Fruit fly (Drosophila melanogaster) ovary, adult (tissue): Measurements from ENCODE around the gene ninaE.

ENCODE experiments used
- CG17801 ChIP-seq: fragments of 200-800 bp; optimal IDR thresholded peaks from 2 replicates; lab custom pipeline; 2019; ENCODE audit warnings: missing biosample characterization, mild to moderate bottlenecking, missing genetic modification characterization, moderate library complexity; ENCODE audit not compliant: partially characterized antibody

The ninaE gene

DNA sequence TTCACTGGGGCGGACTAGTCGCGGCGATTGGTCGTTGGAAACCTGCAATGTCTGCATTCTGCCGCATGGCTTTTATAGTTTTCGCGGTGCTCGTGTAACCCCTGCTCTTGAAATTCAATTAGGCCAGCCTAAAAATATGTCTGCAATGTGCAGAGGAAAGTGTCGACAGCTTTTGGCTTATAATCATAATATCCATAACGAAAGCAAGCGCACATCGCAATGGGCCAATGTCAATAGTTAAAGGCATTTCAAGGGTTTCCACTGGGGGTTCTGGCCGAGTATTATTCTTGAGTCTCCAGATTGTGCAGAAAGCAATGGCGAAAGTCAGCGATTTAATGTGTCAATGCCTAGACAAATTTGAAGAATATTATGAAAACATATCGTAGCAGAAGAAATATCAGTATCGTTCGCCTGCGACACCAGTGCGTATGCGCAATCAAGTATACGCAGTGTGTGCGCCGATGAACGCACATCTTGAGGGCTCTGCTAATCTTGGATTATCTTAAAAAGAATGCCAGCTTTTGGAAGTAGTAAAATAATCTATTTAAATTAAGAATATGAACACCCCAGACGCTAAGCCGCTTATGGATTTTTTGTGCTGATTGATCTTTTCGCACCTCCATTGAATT is at the start of gene ninaE:
ninaE (minus strand) TSS at position 51 of the 629 bp plus-strand sequence.
- no peak for TF ChIP-seq CG17801 (GFP tag; lab: Kevin White, UChicago)

DNA sequence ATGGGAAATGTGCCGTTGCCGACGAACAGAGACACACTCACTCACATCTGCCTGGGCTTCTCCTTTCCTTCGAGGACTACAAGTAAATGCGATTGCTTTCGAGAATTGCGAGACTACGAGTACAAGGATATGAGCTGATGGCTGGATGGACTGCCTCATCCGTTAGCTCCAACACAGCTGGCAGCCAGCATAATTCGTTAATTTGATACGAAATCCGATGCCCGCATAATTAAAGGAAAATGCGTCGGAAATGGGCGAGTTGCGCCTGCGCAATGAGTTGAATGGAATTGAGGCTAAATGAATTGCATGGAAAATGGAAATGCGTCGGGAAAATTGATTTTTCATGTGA is 47.7 kb upstream of the ninaE start:
- no peak for TF ChIP-seq CG17801 (GFP tag; lab: Kevin White, UChicago)

dm6 chr3R:19934840-19935776 is 47.1 kb upstream of the ninaE start, which contains the start of gene mira:
Gene mira, minus strand, starts transcription at chr3R:19935120.
- no peak for TF ChIP-seq CG17801 (GFP tag; lab: Kevin White, UChicago)

- TF ChIP-seq CG17801 (GFP tag; lab: Kevin White, UChicago): no peak
These were observed 44.2 kb upstream of the ninaE start for dm6 chr3R:19932169-19932568.

dm6 chr3R:19930913-19931706 is 43.1 kb upstream of the ninaE start:
- no peak for TF ChIP-seq CG17801 (GFP tag; lab: Kevin White, UChicago)

DNA sequence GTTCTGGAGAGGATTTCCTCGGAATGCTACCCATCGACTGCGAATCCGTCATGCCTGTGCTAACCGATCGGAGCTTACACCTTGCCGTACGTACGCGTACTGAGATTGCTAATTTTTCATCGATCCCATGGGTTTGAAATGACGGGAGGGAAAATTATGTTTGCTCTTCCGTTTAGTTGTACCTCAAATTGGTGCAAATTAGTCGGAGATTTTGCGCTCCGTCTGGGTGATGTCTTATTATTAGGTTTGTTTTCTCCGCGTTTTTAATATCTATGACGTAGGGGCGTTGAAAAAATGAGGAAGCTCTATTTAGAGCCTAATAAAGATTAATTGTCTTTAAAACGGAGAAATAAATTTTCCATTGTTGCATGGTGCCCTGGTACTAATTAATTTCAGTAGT is 40.5 kb upstream of the ninaE start, which contains the start of gene CG4459:
CG4459 (minus strand) TSS at position 101 of the 400 bp plus-strand sequence.
- no peak for TF ChIP-seq CG17801 (GFP tag; lab: Kevin White, UChicago)

DNA sequence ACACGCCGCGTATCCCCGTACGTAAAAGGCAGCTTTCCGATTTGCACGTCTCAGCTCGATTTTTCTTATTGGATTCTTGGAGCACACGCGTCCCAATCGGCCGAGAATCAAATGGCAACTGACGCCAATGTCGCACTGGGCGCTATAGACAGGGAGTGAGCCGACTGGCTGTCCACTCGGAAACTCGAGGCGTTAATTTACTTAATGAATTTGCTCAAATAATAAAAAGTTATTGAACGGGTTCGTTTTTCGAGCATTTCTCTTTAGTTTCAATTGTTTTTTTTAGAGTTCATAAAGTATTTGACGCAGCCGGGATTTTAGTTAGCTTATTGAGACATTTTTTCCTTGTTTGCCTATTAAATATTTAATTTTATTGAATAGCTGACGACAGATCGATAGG is 37.3 kb upstream of the ninaE start, which contains the start of gene CG4462:
CG4462 (minus strand) TSS at position 101 of the 400 bp plus-strand sequence.
- no peak for TF ChIP-seq CG17801 (GFP tag; lab: Kevin White, UChicago)

DNA sequence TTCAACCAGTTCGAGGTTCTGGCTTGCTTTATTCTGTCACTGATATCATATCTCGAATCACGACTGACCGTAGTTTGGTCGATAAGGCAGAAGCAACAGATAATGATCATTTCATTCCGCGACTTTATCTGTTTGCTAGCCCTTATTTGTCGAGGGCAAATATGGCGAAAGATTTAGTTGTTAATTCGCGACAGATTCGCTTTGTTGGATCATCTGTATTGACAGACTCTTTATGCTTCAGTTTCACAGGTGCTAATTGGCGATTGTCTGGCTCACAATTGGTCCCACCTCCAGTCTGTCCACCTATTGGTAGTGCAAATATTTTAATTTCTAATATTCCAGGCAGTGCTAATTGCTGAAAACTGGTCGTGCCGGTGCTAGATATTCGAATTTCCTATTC is 36.3 kb upstream of the ninaE start:
- TF ChIP-seq CG17801 (GFP tag; lab: Kevin White, UChicago): peak; percentile 4

- no peak for TF ChIP-seq CG17801 (GFP tag; lab: Kevin White, UChicago)
These were observed 30.2 kb upstream of the ninaE start, which contains the start of gene CG4770 for dm6 chr3R:19918207-19918606. Gene CG4770, plus strand, starts transcription at chr3R:19918507.

DNA sequence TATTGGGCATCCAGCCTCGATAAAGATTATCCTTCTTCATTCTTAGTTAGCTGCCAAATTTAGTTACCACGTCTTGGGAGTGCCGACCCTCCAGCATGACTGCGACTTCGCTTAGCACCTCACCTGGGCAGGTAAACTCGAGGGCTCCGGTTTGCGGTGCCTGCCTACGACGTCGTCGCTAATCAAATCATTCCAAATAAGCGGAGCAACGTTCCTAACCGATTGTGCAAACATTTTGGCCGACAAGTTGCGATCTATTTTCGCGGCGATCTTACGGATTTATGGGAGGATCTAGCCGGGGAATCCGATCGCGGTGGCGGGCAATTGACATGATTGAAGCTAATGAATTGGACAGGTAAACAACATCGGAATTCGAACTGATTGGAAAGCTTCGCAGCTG is 29.7 kb upstream of the ninaE start, which contains the start of gene CG4465:
CG4465 (minus strand) TSS at position 101 of the 400 bp plus-strand sequence.
- no peak for TF ChIP-seq CG17801 (GFP tag; lab: Kevin White, UChicago)

DNA sequence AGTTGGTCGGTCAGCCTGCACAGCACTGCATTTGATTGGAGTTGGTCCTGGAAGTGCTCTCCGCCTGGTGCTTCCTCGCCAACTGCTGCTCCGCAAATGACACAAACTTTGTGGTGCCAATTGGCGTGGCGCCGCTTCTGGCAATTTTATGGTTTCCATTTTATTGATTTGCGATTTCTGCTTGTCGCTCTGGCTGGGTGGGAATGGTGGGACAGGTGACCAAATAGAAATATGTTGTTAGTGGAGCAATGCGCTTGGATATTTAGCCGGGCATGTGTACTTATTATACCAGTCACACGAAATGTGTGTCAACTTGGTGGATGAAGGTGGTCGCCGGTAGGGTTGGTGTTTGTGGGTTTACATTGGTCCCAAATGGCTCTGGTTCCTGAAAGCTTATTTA is 27.3 kb upstream of the ninaE start, which contains the start of the genes Xport-A and Xport-B:
Xport-A (minus strand) TSS at position 101 of the 400 bp plus-strand sequence.
Xport-B (minus strand) TSS at position 101 of the 400 bp plus-strand sequence.
- TF ChIP-seq CG17801 (GFP tag; lab: Kevin White, UChicago): no peak

dm6 chr3R:19911030-19911429 is 23.0 kb upstream of the ninaE start:
- no peak for TF ChIP-seq CG17801 (GFP tag; lab: Kevin White, UChicago)

DNA sequence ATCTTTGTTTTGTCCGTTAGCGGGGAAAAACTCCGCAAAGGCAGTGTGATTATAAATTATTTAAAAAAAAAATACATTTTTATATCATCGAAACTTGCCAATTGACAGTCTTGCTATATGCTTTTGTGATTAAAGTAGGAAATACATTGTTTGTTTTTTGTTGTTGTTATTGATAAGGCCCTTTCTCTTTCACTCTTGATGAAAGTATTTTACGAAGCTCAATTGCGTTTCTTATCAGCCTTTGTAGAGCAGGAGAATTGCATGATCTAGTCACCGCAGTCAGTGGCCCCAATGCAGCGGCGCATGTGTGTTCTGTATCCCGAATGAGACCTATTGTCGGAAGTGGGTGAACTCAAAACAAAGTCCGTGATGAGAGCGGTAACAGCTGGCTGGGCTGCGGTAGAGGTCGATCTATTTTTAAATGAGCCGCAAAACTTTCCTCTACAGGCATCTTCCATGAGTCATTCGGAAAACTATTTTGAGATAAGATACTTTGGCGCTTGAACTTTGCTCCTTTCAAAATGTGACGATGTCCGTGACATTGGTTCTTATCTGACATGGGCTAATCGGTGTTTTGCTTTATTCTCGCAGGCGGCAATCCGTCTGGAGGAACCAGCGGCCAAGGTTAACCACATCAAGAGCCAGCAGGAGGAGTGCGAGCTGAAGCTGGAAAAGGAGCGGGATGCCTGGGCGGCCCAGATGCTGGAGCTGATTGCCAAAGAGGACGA is 22.5 kb upstream of the ninaE start:
- no peak for TF ChIP-seq CG17801 (GFP tag; lab: Kevin White, UChicago)
